Fruit fly (Drosophila melanogaster) whole organism, embryonic: ENCODE measurements around the gene raw.

Source experiments
- Awh ChIP-seq: fragments of 200-800 bp; sonication (Bioruptor generic); IDR thresholded peaks from 2 replicates; pipeline ENCODE4, ENCODE4 v1.3.6; 2022; ENCODE audit warnings: missing biosample characterization, missing genetic modification characterization
- C15 ChIP-seq: fragments of 200-800 bp; sonication (Bioruptor generic); IDR thresholded peaks from 3 replicates; pipeline ENCODE4 v1.3.6; 2022; ENCODE audit warnings: missing biosample characterization, missing genetic modification characterization
- CG10267 ChIP-seq: fragments of 200-800 bp; sonication (Bioruptor generic); optimal IDR thresholded peaks from 2 replicates; lab custom pipeline; 2018; ENCODE audit warnings: missing biosample characterization, mild to moderate bottlenecking, missing genetic modification characterization, moderate library complexity
- CG10274 ChIP-seq: fragments of 200-800 bp; sonication (Bioruptor generic); optimal IDR thresholded peaks from 3 replicates; lab custom pipeline; 2017; ENCODE audit warnings: missing biosample characterization, mild to moderate bottlenecking, missing genetic modification characterization
- CG10366 ChIP-seq: fragments of 200-800 bp; sonication (Bioruptor generic); IDR thresholded peaks from 2 replicates; pipeline ENCODE4 v1.3.6; 2022; ENCODE audit warnings: missing biosample characterization, missing genetic modification characterization
- CG14710 ChIP-seq: fragments of 200-800 bp; sonication (Bioruptor generic); optimal IDR thresholded peaks from 3 replicates; lab custom pipeline; 2019; ENCODE audit warnings: missing biosample characterization, mild to moderate bottlenecking, missing genetic modification characterization, moderate library complexity
- CG15073 ChIP-seq: fragments of 200-800 bp; sonication (Bioruptor generic); optimal IDR thresholded peaks from 2 replicates; lab custom pipeline; 2016; ENCODE audit warnings: missing biosample characterization, missing genetic modification characterization
- CG16863 ChIP-seq: fragments of 200-800 bp; sonication (Bioruptor generic); optimal IDR thresholded peaks from 3 replicates; lab custom pipeline; 2016; ENCODE audit warnings: missing biosample characterization, missing genetic modification characterization
- CG17912 ChIP-seq: fragments of 200-800 bp; sonication (Bioruptor generic); optimal IDR thresholded peaks from 2 replicates; lab custom pipeline; 2018; ENCODE audit warnings: missing biosample characterization, mild to moderate bottlenecking, missing genetic modification characterization
- CG1792 ChIP-seq: fragments of 200-800 bp; sonication (Bioruptor generic); optimal IDR thresholded peaks from 2 replicates; lab custom pipeline; 2016; ENCODE audit warnings: missing biosample characterization, missing genetic modification characterization
- CG18262 ChIP-seq: fragments of 200-800 bp; optimal IDR thresholded peaks from 3 replicates; lab custom pipeline; 2019; ENCODE audit warnings: missing biosample characterization, mild to moderate bottlenecking, missing genetic modification characterization, moderate library complexity
- CG1832 ChIP-seq: fragments of 200-800 bp; sonication (Bioruptor generic); optimal IDR thresholded peaks from 2 replicates; lab custom pipeline; 2017; ENCODE audit warnings: missing biosample characterization, mild to moderate bottlenecking, missing genetic modification characterization, inconsistent platforms
- CG2120 ChIP-seq: fragments of 200-800 bp; sonication (Bioruptor generic); optimal IDR thresholded peaks from 3 replicates; lab custom pipeline; 2016; ENCODE audit warnings: missing biosample characterization, missing genetic modification characterization
- CG2129 ChIP-seq: fragments of 200-800 bp; sonication (Bioruptor generic); IDR thresholded peaks from 2 replicates; pipeline ENCODE4 v1.3.6; 2022; ENCODE audit warnings: missing biosample characterization, missing genetic modification characterization; ENCODE audit not compliant: partially characterized antibody
- CG32532 ChIP-seq: fragments of 200-800 bp; sonication (Bioruptor generic); IDR thresholded peaks from 2 replicates; pipeline ENCODE4 v1.3.6; 2022; ENCODE audit warnings: missing biosample characterization, missing genetic modification characterization
- CG34224 ChIP-seq: fragments of 200-800 bp; sonication (Bioruptor generic); IDR thresholded peaks from 3 replicates; pipeline ENCODE4 v1.3.6; 2022; ENCODE audit warnings: missing biosample characterization, missing genetic modification characterization; ENCODE audit not compliant: partially characterized antibody
- CG34422 ChIP-seq: fragments of 200-800 bp; sonication (Bioruptor generic); IDR thresholded peaks from 3 replicates; pipeline ENCODE4 v1.3.6; 2022; ENCODE audit warnings: missing biosample characterization, missing genetic modification characterization
- CG3847 ChIP-seq: fragments of 200-800 bp; sonication (Bioruptor generic); IDR thresholded peaks from 2 replicates; pipeline ENCODE4 v1.3.6; 2022; ENCODE audit warnings: missing biosample characterization, missing genetic modification characterization
- CG43689 ChIP-seq: fragments of 200-800 bp; sonication (Bioruptor generic); IDR thresholded peaks from 2 replicates; pipeline ENCODE4 v1.3.6; 2022; ENCODE audit warnings: missing biosample characterization, missing genetic modification characterization
- CG4707 ChIP-seq: fragments of 200-800 bp; sonication (Bioruptor generic); optimal IDR thresholded peaks from 2 replicates; lab custom pipeline; 2018; ENCODE audit warnings: missing biosample characterization, mild to moderate bottlenecking, missing genetic modification characterization, moderate library complexity
- CG6765 ChIP-seq: fragments of 200-800 bp; sonication (Bioruptor generic); optimal IDR thresholded peaks from 3 replicates; lab custom pipeline; 2017; ENCODE audit warnings: missing biosample characterization, mild to moderate bottlenecking, missing genetic modification characterization
- CG7372 ChIP-seq: fragments of 200-800 bp; sonication (Bioruptor generic); IDR thresholded peaks from 2 replicates; pipeline ENCODE4 v1.3.6; 2022; ENCODE audit warnings: missing biosample characterization, missing genetic modification characterization
- CG7786 ChIP-seq: fragments of 200-800 bp; sonication (Bioruptor generic); optimal IDR thresholded peaks from 2 replicates; lab custom pipeline; 2016; ENCODE audit warnings: missing biosample characterization, missing genetic modification characterization
- CG9817 ChIP-seq: fragments of 200-800 bp; sonication (Bioruptor generic); optimal IDR thresholded peaks from 2 replicates; lab custom pipeline; 2018; ENCODE audit warnings: missing biosample characterization, mild to moderate bottlenecking, missing genetic modification characterization, moderate library complexity
- Dll ChIP-seq: fragments of 200-800 bp; sonication (Bioruptor generic); IDR thresholded peaks from 4 replicates; pipeline ENCODE4 v1.3.6; 2022; ENCODE audit warnings: missing biosample characterization, missing genetic modification characterization; ENCODE audit not compliant: partially characterized antibody
- Dref ChIP-seq: fragments of 200-800 bp; sonication (Bioruptor generic); IDR thresholded peaks from 2 replicates; pipeline ENCODE4 v1.3.6; 2022; ENCODE audit warnings: missing biosample characterization, missing genetic modification characterization
- H2.0 ChIP-seq: fragments of 200-800 bp; sonication (Bioruptor generic); IDR thresholded peaks from 2 replicates; pipeline ENCODE4 v1.3.6; 2022; ENCODE audit warnings: missing biosample characterization, missing genetic modification characterization
- Lpt ChIP-seq: fragments of >200 bp; optimal IDR thresholded peaks from 2 replicates; lab custom pipeline; 2018; ENCODE audit warnings: missing biosample characterization, missing genetic modification characterization
- Oaz ChIP-seq: fragments of 200-800 bp; sonication (Bioruptor generic); IDR thresholded peaks from 2 replicates; pipeline ENCODE4 v1.3.6; 2022; ENCODE audit warnings: missing biosample characterization, missing genetic modification characterization
- Rx ChIP-seq: fragments of 200-800 bp; sonication (Bioruptor generic); IDR thresholded peaks from 2 replicates; pipeline ENCODE4 v1.3.6; 2022; ENCODE audit warnings: missing biosample characterization, missing genetic modification characterization
- abd-A ChIP-seq: fragments of 200-800 bp; sonication (Bioruptor generic); optimal IDR thresholded peaks from 3 replicates; lab custom pipeline; 2019; ENCODE audit warnings: missing biosample characterization, mild to moderate bottlenecking, missing genetic modification characterization, moderate library complexity
- bbx ChIP-seq: fragments of 200-800 bp; sonication (Bioruptor generic); IDR thresholded peaks from 2 replicates; pipeline ENCODE4 v1.3.6; 2022; ENCODE audit warnings: missing biosample characterization, missing genetic modification characterization; ENCODE audit not compliant: partially characterized antibody
- chm ChIP-seq: fragments of 200-800 bp; sonication (Bioruptor generic); IDR thresholded peaks from 2 replicates; pipeline ENCODE4 v1.3.6; 2022; ENCODE audit warnings: missing biosample characterization, missing genetic modification characterization
- corto ChIP-seq: fragments of 200-800 bp; sonication (Bioruptor generic); optimal IDR thresholded peaks from 2 replicates; lab custom pipeline; 2016; ENCODE audit warnings: missing biosample characterization, mild to moderate bottlenecking, missing genetic modification characterization, moderate library complexity
- dan ChIP-seq: fragments of 200-800 bp; sonication (Bioruptor generic); IDR thresholded peaks from 2 replicates; pipeline ENCODE4 v1.3.6; 2022; ENCODE audit warnings: missing biosample characterization, missing genetic modification characterization
- danr ChIP-seq: fragments of 200-800 bp; sonication (Bioruptor generic); IDR thresholded peaks from 2 replicates; pipeline ENCODE4 v1.3.6; 2022; ENCODE audit warnings: missing biosample characterization, missing genetic modification characterization
- fd102C ChIP-seq: fragments of 200-800 bp; sonication (Bioruptor generic); optimal IDR thresholded peaks from 2 replicates; lab custom pipeline; 2018; ENCODE audit warnings: missing biosample characterization, mild to moderate bottlenecking, missing genetic modification characterization, moderate library complexity
- fd64A ChIP-seq: fragments of 200-800 bp; sonication (Bioruptor generic); optimal IDR thresholded peaks from 3 replicates; lab custom pipeline; 2018; ENCODE audit warnings: missing biosample characterization, mild to moderate bottlenecking, missing genetic modification characterization
- her ChIP-seq: fragments of 200-800 bp; sonication (Bioruptor generic); optimal IDR thresholded peaks from 2 replicates; lab custom pipeline; 2016; ENCODE audit warnings: missing biosample characterization, missing genetic modification characterization
- insv ChIP-seq, 2 experiments: fragments of 200-800 bp; sonication (Bioruptor generic); optimal IDR thresholded peaks; 3 replicates each; lab custom pipeline; 2016 to 2018; ENCODE audit warnings: missing biosample characterization in 2 of 2, missing genetic modification characterization in 2 of 2
- inv ChIP-seq: fragments of 200-800 bp; sonication (Bioruptor generic); IDR thresholded peaks from 2 replicates; pipeline ENCODE4 v1.3.6; 2022; ENCODE audit warnings: missing biosample characterization, missing genetic modification characterization; ENCODE audit not compliant: partially characterized antibody
- jigr1 ChIP-seq: fragments of 200-800 bp; sonication (Bioruptor generic); IDR thresholded peaks from 3 replicates; pipeline ENCODE4 v1.3.6; 2022; ENCODE audit warnings: missing biosample characterization, missing genetic modification characterization
- lilli ChIP-seq: fragments of 200-800 bp; sonication (Bioruptor generic); optimal IDR thresholded peaks from 3 replicates; lab custom pipeline; 2016; ENCODE audit warnings: missing biosample characterization, missing genetic modification characterization
- lmd ChIP-seq: fragments of 200-800 bp; sonication (Bioruptor generic); IDR thresholded peaks from 2 replicates; pipeline ENCODE4 v1.3.6; 2022; ENCODE audit warnings: missing biosample characterization, missing genetic modification characterization
- p53 ChIP-seq: fragments of 200-800 bp; sonication (Bioruptor generic); optimal IDR thresholded peaks from 2 replicates; lab custom pipeline; 2016; ENCODE audit warnings: missing biosample characterization, missing genetic modification characterization
- peb ChIP-seq: fragments of 200-800 bp; sonication (Bioruptor generic); IDR thresholded peaks from 2 replicates; pipeline ENCODE4 v1.3.6; 2022; ENCODE audit warnings: missing biosample characterization, missing genetic modification characterization
- scrt ChIP-seq: fragments of 200-800 bp; sonication (Bioruptor generic); optimal IDR thresholded peaks from 2 replicates; lab custom pipeline; 2018; ENCODE audit warnings: missing biosample characterization, mild to moderate bottlenecking, missing genetic modification characterization, moderate library complexity
- sd ChIP-seq: fragments of 200-800 bp; sonication (Bioruptor generic); optimal IDR thresholded peaks from 3 replicates; lab custom pipeline; 2018; ENCODE audit warnings: missing biosample characterization, mild to moderate bottlenecking, missing genetic modification characterization, moderate library complexity
- sqz ChIP-seq: fragments of 200-800 bp; sonication (Bioruptor generic); optimal IDR thresholded peaks from 3 replicates; lab custom pipeline; 2018; ENCODE audit warnings: missing biosample characterization, mild to moderate bottlenecking, missing genetic modification characterization
- tna ChIP-seq: fragments of 200-800 bp; sonication (Bioruptor generic); IDR thresholded peaks from 2 replicates; pipeline ENCODE4 v1.3.6; 2022; ENCODE audit warnings: missing biosample characterization, missing genetic modification characterization; ENCODE audit not compliant: partially characterized antibody
- zfh2 ChIP-seq: fragments of 200-800 bp; sonication (Bioruptor generic); optimal IDR thresholded peaks from 2 replicates; lab custom pipeline; 2016; ENCODE audit warnings: missing biosample characterization, missing genetic modification characterization

Gene raw

DNA sequence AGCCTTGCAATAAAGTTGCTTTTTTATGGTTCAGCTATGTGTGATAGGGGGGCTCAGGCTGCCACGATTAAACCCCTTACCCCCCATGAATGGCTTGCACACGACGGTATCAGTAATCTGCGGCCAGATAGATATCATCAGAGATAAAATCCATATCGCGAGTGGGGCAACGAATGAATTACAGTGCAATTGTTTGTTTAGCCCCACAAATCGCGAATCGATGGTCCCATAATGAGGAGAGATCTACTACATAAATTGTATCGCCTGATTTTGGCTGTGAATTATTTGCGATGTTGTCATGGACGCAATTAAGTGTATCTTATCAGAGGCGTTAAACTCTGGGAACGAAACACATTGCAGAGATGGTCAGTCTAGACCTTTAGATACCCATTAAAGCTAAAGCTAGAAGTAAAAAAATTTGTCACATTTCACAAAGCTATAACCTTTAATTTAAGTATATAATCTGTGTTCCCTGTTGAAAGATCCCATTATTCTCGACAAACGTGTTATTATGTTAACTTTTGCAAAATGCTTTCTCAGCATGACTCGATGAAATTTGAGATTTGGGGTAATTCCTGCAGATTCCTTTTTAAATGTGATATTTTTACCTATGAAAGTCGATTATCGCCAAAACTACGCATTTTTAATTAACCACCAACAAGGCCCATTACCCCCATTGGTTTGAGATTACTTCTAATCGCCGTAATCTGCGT, 42.4 kb downstream of the raw start (continued):
- TF ChIP-seq lmd (GFP tag; lab: Robert Waterston, UW) (no peak), CG16863 (GFP tag; lab: Kevin White, UChicago) (no peak), sd (tag; lab: Kevin White, UChicago) (peak; percentile 25), CG34422 (GFP tag; lab: Robert Waterston, UW) (no peak), CG32532 (GFP tag; lab: Robert Waterston, UW) (no peak), CG10366 (GFP tag; lab: Robert Waterston, UW) (no peak), CG7786 (GFP tag; lab: Kevin White, UChicago) (no peak), CG1832 (GFP tag; lab: Kevin White, UChicago) (no peak), CG2129 (no peak), zfh2 (GFP tag; lab: Kevin White, UChicago) (no peak), bbx (no peak), dan (GFP tag; lab: Robert Waterston, UW) (no peak), CG17912 (GFP tag; lab: Kevin White, UChicago) (peak; percentile 9), CG43689 (no peak), CG4707 (no peak), Dref (GFP tag; lab: Robert Waterston, UW) (no peak), CG18262 (tag; lab: Kevin White, UChicago) (no peak), CG1792 (no peak), her (no peak), CG6765 (peak; percentile 14), abd-A (no peak), fd64A (no peak), CG10274 (no peak), inv (no peak), sqz (GFP tag; lab: Kevin White, UChicago) (no peak), Oaz (no peak), tna (GFP tag; lab: Robert Waterston, UW) (no peak), Dll (GFP tag; lab: Robert Waterston, UW) (no peak), CG14710 (no peak), corto (GFP tag; lab: Kevin White, UChicago) (no peak), H2.0 (GFP tag; lab: Robert Waterston, UW) (no peak), Awh (GFP tag; lab: Robert Waterston, UW) (no peak), C15 (GFP tag; lab: Robert Waterston, UW) (no peak), chm (GFP tag; lab: Robert Waterston, UW) (no peak), CG34224 (GFP tag; lab: Robert Waterston, UW) (no peak), scrt (GFP tag; lab: Kevin White, UChicago) (no peak), Rx (no peak), peb (no peak), insv (GFP tag; optimal IDR thresholded peaks at IDR 0.05; lab: Kevin White, UChicago) (no peak), CG15073 (GFP tag; lab: Kevin White, UChicago) (no peak), CG7372 (GFP tag; lab: Robert Waterston, UW) (no peak), CG3847 (GFP tag; lab: Robert Waterston, UW) (no peak), danr (GFP tag; lab: Robert Waterston, UW) (no peak), CG9817 (tag; lab: Kevin White, UChicago) (no peak), lilli (GFP tag; lab: Kevin White, UChicago) (peak; percentile 44), CG10267 (no peak), jigr1 (GFP tag; lab: Robert Waterston, UW) (no peak), Lpt (no peak), fd102C (no peak), CG2120 (GFP tag; lab: Kevin White, UChicago) (peak; percentile 61), p53 (GFP tag; lab: Kevin White, UChicago) (no peak)
